Worm (Caenorhabditis elegans) whole organism, midembryonic: ENCODE results near the gene srbc-50.

Experiments
- T22C8.4 ChIP-seq: fragments of 200-800 bp; sonication (Bioruptor generic); IDR thresholded peaks from 2 replicates; pipeline ENCODE4 v1.3.6; 2022; ENCODE audit warnings: missing genetic modification characterization, missing compliant biosample characterization
- cog-1 ChIP-seq: sonication (generic microtip); optimal IDR thresholded peaks from 2 replicates; lab custom pipeline; 2016; ENCODE audit warnings: missing genetic modification characterization, missing compliant biosample characterization
- flt-1 ChIP-seq: fragments of 200-800 bp; sonication (Bioruptor generic); IDR thresholded peaks from 2 replicates; pipeline ENCODE4 v1.3.6; 2022; ENCODE audit warnings: missing genetic modification characterization, missing compliant biosample characterization
- klf-2 ChIP-seq: fragments of 200-800 bp; sonication (Bioruptor generic); conservative IDR thresholded peaks from 2 replicates; pipeline ENCODE4 v1.3.6; 2022; ENCODE audit warnings: missing genetic modification reagents, missing genetic modification characterization, missing compliant biosample characterization
- med-1 ChIP-seq: sonication (generic microtip); optimal IDR thresholded peaks from 2 replicates; lab custom pipeline; 2017; ENCODE audit warnings: missing genetic modification characterization, mild to moderate bottlenecking, missing compliant biosample characterization, antibody characterized with exemption, missing genetic modification reagents; ENCODE audit not compliant: insufficient read depth
- ref-1 ChIP-seq: fragments of 200-800 bp; sonication (Bioruptor generic); conservative IDR thresholded peaks from 2 replicates; pipeline ENCODE4 v1.3.6; 2022; ENCODE audit warnings: missing genetic modification reagents, missing genetic modification characterization, missing compliant biosample characterization
- tab-1 ChIP-seq: fragments of 200-800 bp; sonication (Bioruptor generic); IDR thresholded peaks from 2 replicates; pipeline ENCODE4 v1.3.6; 2022; ENCODE audit warnings: missing genetic modification characterization, missing compliant biosample characterization
- ztf-23 ChIP-seq: fragments of 200-800 bp; sonication (Bioruptor generic); IDR thresholded peaks from 2 replicates; pipeline ENCODE4 v1.3.6; 2022; ENCODE audit warnings: missing genetic modification reagents, missing genetic modification characterization, missing compliant biosample characterization
- ztf-29 ChIP-seq: fragments of 200-800 bp; sonication (Bioruptor generic); IDR thresholded peaks from 2 replicates; pipeline ENCODE4 v1.3.6; 2022; ENCODE audit warnings: missing genetic modification reagents, missing genetic modification characterization, missing compliant biosample characterization

srbc-50 gene

DNA sequence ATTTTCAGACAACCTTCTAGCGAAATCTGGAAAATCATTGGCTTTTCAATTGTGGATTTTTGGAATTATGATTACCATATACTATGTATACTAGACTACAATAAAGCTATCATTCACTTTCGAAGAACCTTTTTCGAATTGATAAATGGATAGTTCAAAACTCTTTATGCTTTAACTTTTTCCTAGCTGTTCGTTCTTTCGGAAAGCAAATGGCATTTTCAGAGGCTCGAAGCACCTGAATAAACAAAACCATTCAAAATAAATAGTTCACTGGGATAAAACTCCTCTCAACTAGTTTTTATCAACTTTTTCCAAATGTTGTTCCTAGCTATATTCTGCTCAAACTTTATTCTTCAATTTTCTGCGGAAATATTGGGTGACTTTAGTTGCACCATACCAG is 43.7 kb downstream of the srbc-50 start, which contains the start of gene T26E4.2:
Gene T26E4.2, plus strand, starts transcription at position 301 of the 400 bp plus-strand sequence.
- TF ChIP-seq T22C8.4 (GFP tag; lab: Robert Waterston, UW) (no peak), med-1 (no peak), cog-1 (tag; lab: Kevin White, UChicago) (no peak)

DNA sequence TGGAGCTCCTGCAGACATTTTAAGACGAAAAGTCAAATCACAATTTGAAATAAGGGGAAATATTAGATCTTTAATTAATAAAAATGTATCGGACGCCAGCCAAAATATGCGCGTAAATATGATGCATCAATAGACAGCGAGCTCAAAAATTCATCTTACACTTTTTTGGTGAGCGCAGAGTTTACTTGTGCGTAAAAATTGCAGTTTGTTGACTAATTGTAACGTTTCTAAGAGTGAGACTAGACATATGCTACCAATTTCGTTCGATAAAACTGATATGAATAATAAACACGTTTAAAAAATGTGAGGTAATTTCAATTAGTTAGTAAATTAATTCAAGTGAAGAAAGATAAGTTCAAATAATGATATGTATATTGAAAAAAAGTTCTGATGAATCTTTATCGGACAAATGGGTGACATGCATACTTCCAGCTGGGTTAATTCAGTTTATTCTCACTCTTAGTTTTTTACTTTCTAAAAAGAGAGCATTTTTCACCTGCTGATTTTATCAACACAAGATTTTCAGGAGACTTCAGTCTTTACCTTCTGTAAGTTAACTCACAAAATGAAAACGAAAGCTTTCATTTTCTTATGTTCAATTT is 45.5 kb downstream of the srbc-50 start, which contains the start of the genes nhr-285 and irld-52:
Gene nhr-285, minus strand, starts transcription at position 101 of the 602 bp plus-strand sequence.
Gene irld-52, plus strand, starts transcription at position 552 of the 602 bp plus-strand sequence.
- TF ChIP-seq ref-1 (GFP tag; lab: Robert Waterston, UW) (no peak), ztf-29 (GFP tag; lab: Robert Waterston, UW) (no peak), ztf-23 (GFP tag; lab: Robert Waterston, UW) (no peak), tab-1 (GFP tag; lab: Robert Waterston, UW) (no peak), flt-1 (no peak), cog-1 (tag; lab: Kevin White, UChicago) (no peak), klf-2 (GFP tag; lab: Robert Waterston, UW) (no peak), T22C8.4 (GFP tag; lab: Robert Waterston, UW) (no peak), med-1 (no peak)

- TF ChIP-seq T22C8.4 (GFP tag; lab: Robert Waterston, UW) (no peak), med-1 (no peak), ztf-29 (GFP tag; lab: Robert Waterston, UW) (no peak), klf-2 (GFP tag; lab: Robert Waterston, UW) (no peak), flt-1 (no peak), cog-1 (tag; lab: Kevin White, UChicago) (no peak), ref-1 (GFP tag; lab: Robert Waterston, UW) (no peak), ztf-23 (GFP tag; lab: Robert Waterston, UW) (no peak), tab-1 (GFP tag; lab: Robert Waterston, UW) (no peak)
Observed at ce11 chrV:15776651-15777050, 48.1 kb downstream of the srbc-50 start, which contains the start of gene nhr-283. Gene nhr-283, minus strand, starts transcription at chrV:15776751.

DNA sequence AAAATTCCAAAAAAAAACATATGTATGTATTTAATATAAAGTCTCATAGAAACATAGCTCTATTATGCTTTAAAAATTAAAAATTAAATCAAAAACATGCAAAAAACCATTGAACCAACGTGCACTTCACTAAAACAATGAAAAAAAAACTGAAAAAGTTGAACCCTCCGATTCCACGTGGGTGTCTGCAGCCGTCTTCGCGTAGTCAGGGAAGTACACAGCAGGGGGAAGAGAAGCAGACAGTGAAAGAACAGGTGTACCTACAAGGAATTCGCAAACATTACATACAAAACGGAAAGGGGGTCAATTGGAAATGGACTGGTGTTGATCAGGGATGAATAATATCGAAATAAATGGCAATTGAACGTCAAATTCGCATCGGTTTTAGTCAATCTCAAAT is 50.8 kb downstream of the srbc-50 start:
- TF ChIP-seq ztf-29 (GFP tag; lab: Robert Waterston, UW): no peak
- TF ChIP-seq med-1: no peak
- TF ChIP-seq tab-1 (GFP tag; lab: Robert Waterston, UW): no peak
- TF ChIP-seq cog-1 (tag; lab: Kevin White, UChicago): no peak
- no peak for TF ChIP-seq flt-1
- no peak for TF ChIP-seq ztf-23 (GFP tag; lab: Robert Waterston, UW)
